Fruit fly (Drosophila melanogaster) whole organism, embryonic: ENCODE measurements around the gene CG32320.

Experiments used
- Bteb2 ChIP-seq: fragments of 200-800 bp; sonication (Bioruptor generic); optimal IDR thresholded peaks from 2 replicates; lab custom pipeline; 2016; ENCODE audit warnings: missing biosample characterization, missing genetic modification characterization
- CG11398 ChIP-seq: fragments of 200-800 bp; sonication (Bioruptor generic); optimal IDR thresholded peaks from 2 replicates; lab custom pipeline; 2016; ENCODE audit warnings: missing biosample characterization, missing genetic modification characterization
- CG11695 ChIP-seq: fragments of 200-800 bp; sonication (Bioruptor generic); IDR thresholded peaks from 3 replicates; pipeline ENCODE4 v1.3.6; 2022; ENCODE audit warnings: missing biosample characterization, missing genetic modification characterization
- CG11696 ChIP-seq: fragments of 200-800 bp; sonication (Bioruptor generic); IDR thresholded peaks from 2 replicates; pipeline ENCODE4 v1.3.6; 2022; ENCODE audit warnings: missing biosample characterization, missing genetic modification characterization
- CG12391 ChIP-seq: fragments of 200-800 bp; sonication (Bioruptor generic); optimal IDR thresholded peaks from 3 replicates; lab custom pipeline; 2018; ENCODE audit warnings: missing biosample characterization, mild to moderate bottlenecking, missing genetic modification characterization, moderate library complexity
- CG12942 ChIP-seq: fragments of 200-800 bp; sonication (Bioruptor generic); optimal IDR thresholded peaks from 3 replicates; lab custom pipeline; 2016; ENCODE audit warnings: missing biosample characterization, missing genetic modification characterization
- CG14050 ChIP-seq: fragments of 200-800 bp; sonication (Bioruptor generic); IDR thresholded peaks from 3 replicates; pipeline ENCODE4 v1.3.6; 2022; ENCODE audit warnings: missing biosample characterization, missing genetic modification characterization
- CG14710 ChIP-seq: fragments of 200-800 bp; sonication (Bioruptor generic); optimal IDR thresholded peaks from 3 replicates; lab custom pipeline; 2019; ENCODE audit warnings: missing biosample characterization, mild to moderate bottlenecking, missing genetic modification characterization, moderate library complexity
- CG1529 ChIP-seq: fragments of 200-800 bp; sonication (Bioruptor generic); optimal IDR thresholded peaks from 3 replicates; lab custom pipeline; 2018; ENCODE audit warnings: missing biosample characterization, missing genetic modification characterization
- CG1603 ChIP-seq: fragments of 200-800 bp; sonication (Bioruptor generic); optimal IDR thresholded peaks from 2 replicates; lab custom pipeline; 2019; ENCODE audit warnings: missing biosample characterization, mild to moderate bottlenecking, missing genetic modification characterization, moderate library complexity
- CG3163 ChIP-seq: fragments of 200-800 bp; sonication (Bioruptor generic); optimal IDR thresholded peaks from 3 replicates; lab custom pipeline; 2016; ENCODE audit warnings: missing biosample characterization, missing genetic modification characterization
- CG34224 ChIP-seq: fragments of 200-800 bp; sonication (Bioruptor generic); IDR thresholded peaks from 3 replicates; pipeline ENCODE4 v1.3.6; 2022; ENCODE audit warnings: missing biosample characterization, missing genetic modification characterization; ENCODE audit not compliant: partially characterized antibody
- CG4328 ChIP-seq: fragments of 200-800 bp; sonication (Bioruptor generic); optimal IDR thresholded peaks from 3 replicates; lab custom pipeline; 2017; ENCODE audit warnings: missing biosample characterization, missing genetic modification reagents, missing genetic modification characterization
- CG7786 ChIP-seq: fragments of 200-800 bp; sonication (Bioruptor generic); optimal IDR thresholded peaks from 2 replicates; lab custom pipeline; 2016; ENCODE audit warnings: missing biosample characterization, missing genetic modification characterization
- CG7963 ChIP-seq: fragments of 200-800 bp; sonication (Bioruptor generic); IDR thresholded peaks from 3 replicates; pipeline ENCODE4 v1.3.6; 2022; ENCODE audit warnings: missing biosample characterization, missing genetic modification characterization; ENCODE audit not compliant: partially characterized antibody
- CG8765 ChIP-seq: fragments of 200-800 bp; sonication (Bioruptor generic); IDR thresholded peaks from 2 replicates; pipeline ENCODE4 v1.3.6; 2022; ENCODE audit warnings: missing biosample characterization, missing genetic modification characterization
- CG8924 ChIP-seq: fragments of 200-800 bp; optimal IDR thresholded peaks from 3 replicates; lab custom pipeline; 2019; ENCODE audit warnings: missing biosample characterization, mild to moderate bottlenecking, missing genetic modification characterization, moderate library complexity
- CG9932 ChIP-seq: fragments of 200-800 bp; sonication (Bioruptor generic); IDR thresholded peaks from 2 replicates; pipeline ENCODE4 v1.3.6; 2022; ENCODE audit warnings: missing biosample characterization, missing genetic modification characterization
- Chrac-16 ChIP-seq: fragments of 200-800 bp; sonication (Bioruptor generic); optimal IDR thresholded peaks from 3 replicates; lab custom pipeline; 2016; ENCODE audit warnings: missing biosample characterization, missing genetic modification characterization
- CkIIα-i1 ChIP-seq: fragments of 200-800 bp; sonication (Bioruptor generic); IDR thresholded peaks from 2 replicates; pipeline ENCODE4 v1.3.6; 2022; ENCODE audit warnings: missing biosample characterization, missing genetic modification characterization
- CoRest ChIP-seq: fragments of 200-800 bp; sonication (Bioruptor generic); optimal IDR thresholded peaks from 3 replicates; lab custom pipeline; 2018; ENCODE audit warnings: missing biosample characterization, mild to moderate bottlenecking, missing genetic modification characterization, moderate library complexity
- D ChIP-seq, 2 experiments: fragments of 200-800 bp in 1 of 2; fragments of >200 bp in 1 of 2; sonication (Bioruptor generic) in 1 of 2; optimal IDR thresholded peaks; 2 replicates in 1 of 2; 3 replicates in 1 of 2; lab custom pipeline; 2017; ENCODE audit warnings: mild to moderate bottlenecking in 1 of 2, missing biosample characterization in 1 of 2, missing genetic modification characterization in 1 of 2, missing genetic modification reagents in 1 of 2
- D19A ChIP-seq: fragments of 200-800 bp; optimal IDR thresholded peaks from 3 replicates; lab custom pipeline; 2019; ENCODE audit warnings: missing biosample characterization, mild to moderate bottlenecking, missing genetic modification characterization, moderate library complexity
- Dad ChIP-seq: fragments of 200-800 bp; sonication (Bioruptor generic); optimal IDR thresholded peaks from 3 replicates; lab custom pipeline; 2016; ENCODE audit warnings: missing biosample characterization, missing genetic modification characterization
- Drgx ChIP-seq: fragments of 200-800 bp; sonication (Bioruptor generic); IDR thresholded peaks from 2 replicates; pipeline ENCODE4 v1.3.6; 2022; ENCODE audit warnings: missing biosample characterization, missing genetic modification characterization
- ERR ChIP-seq: fragments of 200-800 bp; sonication (Bioruptor generic); optimal IDR thresholded peaks from 2 replicates; lab custom pipeline; 2016; ENCODE audit warnings: missing biosample characterization, missing genetic modification characterization
- GATAe ChIP-seq: fragments of 200-800 bp; sonication (Bioruptor generic); conservative IDR thresholded peaks from 2 replicates; pipeline ENCODE4 v1.3.6; 2022; ENCODE audit warnings: missing biosample characterization, missing genetic modification characterization
- HHEX ChIP-seq: fragments of 200-800 bp; sonication (Bioruptor generic); optimal IDR thresholded peaks from 3 replicates; lab custom pipeline; 2017; ENCODE audit warnings: missing biosample characterization, mild to moderate bottlenecking, missing genetic modification characterization, missing genetic modification reagents
- Hsf ChIP-seq: fragments of 200-800 bp; sonication (Bioruptor generic); optimal IDR thresholded peaks from 3 replicates; lab custom pipeline; 2016; ENCODE audit warnings: missing biosample characterization, missing genetic modification characterization
- Med ChIP-seq: fragments of 200-800 bp; sonication (Bioruptor generic); peaks from one replicate; lab custom pipeline; 2016; ENCODE audit warnings: missing biosample characterization, missing genetic modification characterization, mild to moderate bottlenecking, inconsistent platforms, moderate library complexity
- Nf-YA ChIP-seq: fragments of 200-800 bp; sonication (Bioruptor generic); IDR thresholded peaks from 2 replicates; pipeline ENCODE4 v1.3.6; 2022; ENCODE audit warnings: missing biosample characterization, missing genetic modification characterization
- Scr ChIP-seq: fragments of 200-800 bp; sonication (Bioruptor generic); IDR thresholded peaks from 2 replicates; pipeline ENCODE4 v1.3.6; 2022; ENCODE audit warnings: missing biosample characterization, missing genetic modification characterization; ENCODE audit not compliant: partially characterized antibody
- bcd ChIP-seq: fragments of 200-800 bp; sonication (Bioruptor generic); optimal IDR thresholded peaks from 2 replicates; lab custom pipeline; 2017; ENCODE audit warnings: missing biosample characterization, mild to moderate bottlenecking, missing genetic modification characterization
- cato ChIP-seq: fragments of 200-800 bp; sonication (Bioruptor generic); optimal IDR thresholded peaks from 2 replicates; lab custom pipeline; 2016; ENCODE audit warnings: missing biosample characterization, missing genetic modification characterization, borderline replicate concordance
- crol ChIP-seq: fragments of 200-800 bp; sonication (Bioruptor generic); IDR thresholded peaks from 2 replicates; pipeline ENCODE4 v1.3.6; 2022; ENCODE audit warnings: missing biosample characterization, missing genetic modification characterization
- ftz-f1 ChIP-seq: fragments of 200-800 bp; sonication (Bioruptor generic); optimal IDR thresholded peaks from 2 replicates; lab custom pipeline; 2016; ENCODE audit warnings: missing biosample characterization, missing genetic modification characterization
- insv ChIP-seq, 2 experiments: fragments of 200-800 bp; sonication (Bioruptor generic); optimal IDR thresholded peaks; 3 replicates each; lab custom pipeline; 2016 to 2018; ENCODE audit warnings: missing biosample characterization in 2 of 2, missing genetic modification characterization in 2 of 2
- lbe ChIP-seq: fragments of 200-800 bp; sonication (Bioruptor generic); optimal IDR thresholded peaks from 2 replicates; lab custom pipeline; 2016; ENCODE audit warnings: missing biosample characterization, mild to moderate bottlenecking, missing genetic modification characterization
- mam ChIP-seq: fragments of 200-800 bp; sonication (Bioruptor generic); optimal IDR thresholded peaks from 3 replicates; lab custom pipeline; 2016; ENCODE audit warnings: missing biosample characterization, missing genetic modification characterization
- ranshi ChIP-seq: fragments of 200-800 bp; sonication (Bioruptor generic); IDR thresholded peaks from 2 replicates; pipeline ENCODE4 v1.3.6; 2022; ENCODE audit warnings: missing biosample characterization, missing genetic modification characterization
- run ChIP-seq: fragments of 200-800 bp; sonication (Bioruptor generic); optimal IDR thresholded peaks from 3 replicates; lab custom pipeline; 2018; ENCODE audit warnings: missing biosample characterization, mild to moderate bottlenecking, missing genetic modification characterization
- scrt ChIP-seq: fragments of 200-800 bp; sonication (Bioruptor generic); optimal IDR thresholded peaks from 2 replicates; lab custom pipeline; 2018; ENCODE audit warnings: missing biosample characterization, mild to moderate bottlenecking, missing genetic modification characterization, moderate library complexity
- slbo ChIP-seq: fragments of 200-800 bp; sonication (Bioruptor generic); IDR thresholded peaks from 2 replicates; pipeline ENCODE4 v1.3.6; 2022; ENCODE audit warnings: missing biosample characterization, missing genetic modification characterization
- slp2 ChIP-seq: fragments of 200-800 bp; sonication (Bioruptor generic); optimal IDR thresholded peaks from 2 replicates; lab custom pipeline; 2016; ENCODE audit warnings: missing biosample characterization, missing genetic modification characterization
- stwl ChIP-seq: fragments of 200-800 bp; sonication (Bioruptor generic); optimal IDR thresholded peaks from 3 replicates; lab custom pipeline; 2018; ENCODE audit warnings: missing biosample characterization, mild to moderate bottlenecking, missing genetic modification characterization, moderate library complexity
- sug ChIP-seq: fragments of 200-800 bp; optimal IDR thresholded peaks from 2 replicates; lab custom pipeline; 2019; ENCODE audit warnings: missing biosample characterization, mild to moderate bottlenecking, missing genetic modification characterization, moderate library complexity
- wor ChIP-seq: fragments of 200-800 bp; sonication (Bioruptor generic); IDR thresholded peaks from 2 replicates; pipeline ENCODE4 v1.3.6; 2022; ENCODE audit warnings: missing biosample characterization, missing genetic modification characterization

CG32320 gene

dm6 chr3L:1378098-1378645, 20.2 kb upstream of the CG32320 start (continued):
- no peak for TF ChIP-seq Scr (GFP tag; lab: Robert Waterston, UW)
- TF ChIP-seq run (tag; lab: Kevin White, UChicago) = no peak
- TF ChIP-seq Med (GFP tag; lab: Kevin White, UChicago) = peak; percentile 78
- TF ChIP-seq CG7963 = no peak
- no peak for TF ChIP-seq CG11695 (GFP tag; lab: Robert Waterston, UW)
- TF ChIP-seq Dad (GFP tag; lab: Kevin White, UChicago) = no peak
- TF ChIP-seq D19A = no peak
- TF ChIP-seq CG9932 (GFP tag; lab: Robert Waterston, UW) = no peak
- no peak for TF ChIP-seq CG11696 (GFP tag; lab: Robert Waterston, UW)
- no peak for TF ChIP-seq CG34224 (GFP tag; lab: Robert Waterston, UW)
- TF ChIP-seq CG14710 (tag; lab: Kevin White, UChicago) = no peak

dm6 chr3L:1378862-1379543, 19.4 kb upstream of the CG32320 start:
- TF ChIP-seq scrt (GFP tag; lab: Kevin White, UChicago) (peak; percentile 3), CG11696 (GFP tag; lab: Robert Waterston, UW) (peak; percentile 56), HHEX (GFP tag; lab: Kevin White, UChicago) (peak; percentile 7), CoRest (peak; percentile 70), Hsf (GFP tag; lab: Kevin White, UChicago) (peak; percentile 34), mam (GFP tag; lab: Kevin White, UChicago) (peak; percentile 7), slbo (peak; percentile 35), Nf-YA (GFP tag; lab: Robert Waterston, UW) (0 out of 2 replicates have a peak, but pooled peaks have one; percentile 5), sug (tag; lab: Kevin White, UChicago) (no peak), ERR (no peak), CG12942 (GFP tag; lab: Kevin White, UChicago) (no peak), insv (GFP tag; optimal IDR thresholded peaks at IDR 0.05; lab: Kevin White, UChicago) (no peak), Bteb2 (no peak), CG11398 (GFP tag; lab: Kevin White, UChicago) (no peak), CG1603 (tag; lab: Kevin White, UChicago) (peak; percentile 87), bcd (GFP tag; lab: Kevin White, UChicago) (peak; percentile 60), CG1529 (GFP tag; lab: Kevin White, UChicago) (peak; percentile 64), CG3163 (GFP tag; lab: Kevin White, UChicago) (no peak), CG4328 (no peak), stwl (tag; lab: Kevin White, UChicago) (peak; percentile 11), D (optimal IDR thresholded peaks at IDR 0.05; lab: Kevin White, UChicago) (peak; percentile 14), D (GFP tag; optimal IDR thresholded peaks at IDR 0.05; lab: Kevin White, UChicago) (peak; percentile 68), Chrac-16 (peak; percentile 50), CG12391 (tag; lab: Kevin White, UChicago) (peak; percentile 78), Drgx (peak; percentile 92), CG34224 (GFP tag; lab: Robert Waterston, UW) (no peak), ftz-f1 (GFP tag; lab: Kevin White, UChicago) (no peak), GATAe (no peak), wor (GFP tag; lab: Robert Waterston, UW) (no peak), CG14050 (no peak), CkIIα-i1 (GFP tag; lab: Robert Waterston, UW) (no peak), ranshi (GFP tag; lab: Robert Waterston, UW) (0 out of 2 replicates have a peak, but pooled peaks have one; percentile 27), lbe (GFP tag; lab: Kevin White, UChicago) (no peak), cato (no peak), crol (GFP tag; lab: Robert Waterston, UW) (peak; percentile 72), CG8924 (peak; percentile 75), slp2 (peak; percentile 20), CG8765 (peak; percentile 39; the same call in 1 of the 2 replicates), CG7786 (GFP tag; lab: Kevin White, UChicago) (no peak)
